Fruit fly (Drosophila melanogaster) whole organism, pupa: ENCODE data around the gene CG34435.

Source experiments
- CG13204 ChIP-seq: fragments of 200-800 bp; sonication (Bioruptor generic); optimal IDR thresholded peaks from 2 replicates; lab custom pipeline; 2018; ENCODE audit warnings: missing biosample characterization, mild to moderate bottlenecking, missing genetic modification characterization, moderate library complexity
- CG14655 ChIP-seq: fragments of 200-800 bp; sonication (Bioruptor generic); optimal IDR thresholded peaks from 3 replicates; lab custom pipeline; 2017; ENCODE audit warnings: mild to moderate bottlenecking, missing biosample characterization, missing genetic modification reagents, missing genetic modification characterization
- CG4496 ChIP-seq: fragments of 200-800 bp; sonication (Bioruptor generic); IDR thresholded peaks from 3 replicates; pipeline ENCODE4 v1.3.6; 2022; ENCODE audit warnings: missing biosample characterization, missing genetic modification characterization
- CG8301 ChIP-seq: fragments of 200-800 bp; sonication (Bioruptor generic); optimal IDR thresholded peaks from 2 replicates; lab custom pipeline; 2018; ENCODE audit warnings: missing biosample characterization, mild to moderate bottlenecking, missing genetic modification characterization
- Ets98B ChIP-seq: fragments of 200-800 bp; sonication (Bioruptor generic); IDR thresholded peaks from 2 replicates; pipeline ENCODE4 v1.3.6; 2022; ENCODE audit warnings: missing biosample characterization, missing genetic modification characterization
- Pif1B ChIP-seq: fragments of 200-800 bp; sonication (Bioruptor generic); optimal IDR thresholded peaks from 3 replicates; lab custom pipeline; 2016; ENCODE audit warnings: missing biosample characterization, missing genetic modification characterization

- TF ChIP-seq CG4496 (GFP tag; lab: Robert Waterston, UW) (no peak), Pif1B (GFP tag; lab: Kevin White, UChicago) (no peak), CG14655 (GFP tag; lab: Kevin White, UChicago) (no peak), CG13204 (GFP tag; lab: Kevin White, UChicago) (no peak), CG8301 (tag; lab: Kevin White, UChicago) (no peak), Ets98B (no peak)
Observed at dm6 chrX:5649387-5649786, 35.1 kb upstream of the CG34435 start.
